Fruit fly (Drosophila melanogaster) S2 (cell line): ENCODE data around the gene CG32647.

Experiments
- CG8478 ChIP-seq: fragments of >200 bp; optimal IDR thresholded peaks from 2 replicates; lab custom pipeline; 2018
- CTCF ChIP-seq, 2 experiments: fragments of >200 bp; optimal IDR thresholded peaks; 2 replicates each; lab custom pipeline; 2018

DNA sequence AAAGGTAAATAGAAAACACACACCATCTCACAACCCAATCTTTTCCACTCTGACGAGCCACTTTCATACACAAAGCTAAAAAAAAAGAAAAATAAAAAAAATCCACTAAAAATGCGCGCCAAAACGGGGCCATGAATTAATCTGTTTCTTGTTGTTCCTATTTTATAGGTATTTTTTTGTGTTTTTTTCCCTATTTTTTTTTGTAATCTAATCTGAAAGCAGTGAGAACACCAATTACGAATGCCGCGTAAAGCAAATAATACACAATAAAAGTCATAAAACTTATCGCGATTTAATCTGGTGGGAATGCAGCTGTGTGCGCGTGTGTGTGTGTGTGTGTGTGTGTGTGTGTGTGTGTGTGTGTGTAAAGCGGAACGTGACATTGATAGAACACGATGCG lies 61.4 kb downstream of the CG32647 start:
- no peak for TF ChIP-seq CTCF (optimal IDR thresholded peaks at IDR 0.05; lab: Kevin White, UChicago)
- no peak for TF ChIP-seq CG8478 (lab: Kevin White, UChicago)
